Worm (Caenorhabditis elegans) whole organism, L4 larva: ENCODE measurements around the gene catp-6.

Source experiments
- F37D6.2 ChIP-seq: sonication (generic microtip); optimal IDR thresholded peaks from 2 replicates; lab custom pipeline; 2016; ENCODE audit warnings: mild to moderate bottlenecking, missing genetic modification characterization, missing compliant biosample characterization
- F44E2.7 ChIP-seq: fragments of 200-800 bp; sonication (Bioruptor generic); IDR thresholded peaks from 2 replicates; pipeline ENCODE4 v2.1.2; 2022; ENCODE audit warnings: missing genetic modification characterization, missing compliant biosample characterization
- F49E8.2 ChIP-seq: sonication (generic microtip); optimal IDR thresholded peaks from 2 replicates; lab custom pipeline; 2016; ENCODE audit warnings: missing compliant biosample characterization, mild to moderate bottlenecking, missing genetic modification characterization, borderline replicate concordance
- ZK546.5 ChIP-seq, 2 experiments: sonication (generic microtip); optimal IDR thresholded peaks; 2 replicates each; lab custom pipeline; 2017; ENCODE audit warnings: missing biosample characterization in 2 of 2, missing genetic modification characterization in 2 of 2
- aha-1 ChIP-seq: fragments of 150-350 bp; peaks from one replicate; lab custom pipeline; 2014; ENCODE audit warnings: missing biosample characterization, missing genetic modification characterization
- ceh-28 ChIP-seq: fragments of 150-350 bp; optimal IDR thresholded peaks from 2 replicates; lab custom pipeline; 2014; ENCODE audit warnings: missing biosample characterization, missing genetic modification reagents, missing genetic modification characterization
- ceh-44 ChIP-seq: fragments of 200-800 bp; sonication (Bioruptor generic); IDR thresholded peaks from 2 replicates; pipeline ENCODE4 v1.3.6; 2022; ENCODE audit warnings: missing genetic modification reagents, missing genetic modification characterization, missing compliant biosample characterization
- ces-1 ChIP-seq: fragments of 150-350 bp; sonication (generic microtip); optimal IDR thresholded peaks from 4 replicates; lab custom pipeline; 2014; ENCODE audit warnings: missing biosample characterization, missing genetic modification reagents, missing genetic modification characterization
- ctbp-1 ChIP-seq: fragments of 200-800 bp; sonication (Bioruptor generic); IDR thresholded peaks from 2 replicates; pipeline ENCODE4 v1.3.6; 2022; ENCODE audit warnings: missing genetic modification reagents, missing genetic modification characterization, missing compliant biosample characterization
- daf-16 ChIP-seq, 3 experiments: sonication (generic microtip); optimal IDR thresholded peaks; 2 replicates each; lab custom pipeline; 2016 to 2017; ENCODE audit warnings: missing genetic modification characterization in 3 of 3, missing genetic modification reagents in 3 of 3, mild to moderate bottlenecking in 2 of 3, missing compliant biosample characterization in 2 of 3, missing biosample characterization in 1 of 3, moderate library complexity in 1 of 3
- dmd-6 ChIP-seq: fragments of 200-800 bp; sonication (Bioruptor generic); IDR thresholded peaks from 2 replicates; pipeline ENCODE4 v1.3.6; 2022; ENCODE audit warnings: missing genetic modification reagents, missing genetic modification characterization, missing compliant biosample characterization
- dmd-8 ChIP-seq: fragments of 200-800 bp; sonication (Bioruptor generic); IDR thresholded peaks from 2 replicates; pipeline ENCODE4 v1.3.6; 2022; ENCODE audit warnings: missing genetic modification characterization, missing compliant biosample characterization
- dpl-1 ChIP-seq: fragments of 150-350 bp; optimal IDR thresholded peaks from 2 replicates; lab custom pipeline; 2014; ENCODE audit warnings: missing biosample characterization, missing genetic modification reagents, missing genetic modification characterization
- dve-1 ChIP-seq: sonication (generic microtip); optimal IDR thresholded peaks from 2 replicates; lab custom pipeline; 2017; ENCODE audit warnings: antibody characterized with exemption, mild to moderate bottlenecking, missing genetic modification characterization, missing compliant biosample characterization; ENCODE audit not compliant: insufficient read depth
- fos-1 ChIP-seq: fragments of 150-350 bp; optimal IDR thresholded peaks from 2 replicates; lab custom pipeline; 2014; ENCODE audit warnings: missing biosample characterization, missing genetic modification characterization
- hif-1 ChIP-seq, 2 experiments: sonication (generic microtip); optimal IDR thresholded peaks; 2 replicates each; lab custom pipeline; 2016 to 2017; ENCODE audit warnings: missing compliant biosample characterization in 2 of 2, missing genetic modification characterization in 2 of 2, missing genetic modification reagents in 2 of 2, missing genotype in 2 of 2, mild to moderate bottlenecking in 1 of 2
- hlh-11 ChIP-seq: fragments of 200-800 bp; sonication (Bioruptor generic); optimal IDR thresholded peaks from 2 replicates; lab custom pipeline; 2018; ENCODE audit warnings: mild to moderate bottlenecking, missing genetic modification characterization, missing compliant biosample characterization
- hlh-30 ChIP-seq: sonication (generic microtip); optimal IDR thresholded peaks from 2 replicates; lab custom pipeline; 2017; ENCODE audit warnings: antibody characterized with exemption, mild to moderate bottlenecking, missing genetic modification characterization, missing compliant biosample characterization; ENCODE audit not compliant: insufficient read depth
- lin-13 ChIP-seq: fragments of 150-350 bp; optimal IDR thresholded peaks from 2 replicates; lab custom pipeline; 2014; ENCODE audit warnings: missing biosample characterization, missing genetic modification reagents, missing genetic modification characterization
- lin-15B ChIP-seq: fragments of 150-350 bp; sonication (generic microtip); optimal IDR thresholded peaks from 3 replicates; lab custom pipeline; 2014; ENCODE audit warnings: missing biosample characterization, missing genetic modification characterization
- lin-38 ChIP-seq: fragments of 200-800 bp; sonication (Bioruptor generic); IDR thresholded peaks from 2 replicates; pipeline ENCODE4 v1.3.6; 2022; ENCODE audit warnings: missing genetic modification reagents, missing genetic modification characterization, missing compliant biosample characterization
- lsy-2 ChIP-seq, 2 experiments: fragments of 150-350 bp in 1 of 2; sonication (generic microtip) in 1 of 2; optimal IDR thresholded peaks; 2 replicates each; lab custom pipeline; 2014 to 2017; ENCODE audit warnings: missing biosample characterization in 2 of 2, missing genetic modification characterization in 2 of 2
- madf-5 ChIP-seq, 2 experiments: fragments of 200-800 bp; sonication (Bioruptor generic); IDR thresholded peaks; 2 replicates each; pipeline ENCODE4 v1.3.6; 2022; ENCODE audit warnings: missing compliant biosample characterization in 2 of 2, missing genetic modification characterization in 2 of 2
- mdt-29 ChIP-seq: fragments of 200-800 bp; sonication (Bioruptor generic); IDR thresholded peaks from 2 replicates; pipeline ENCODE4 v1.3.6; 2022; ENCODE audit warnings: missing genetic modification reagents, missing genetic modification characterization, missing compliant biosample characterization
- mep-1 ChIP-seq: fragments of 150-350 bp; sonication (generic microtip); optimal IDR thresholded peaks from 3 replicates; lab custom pipeline; 2014; ENCODE audit warnings: missing biosample characterization, missing genetic modification characterization
- mes-2 ChIP-seq: sonication (generic microtip); optimal IDR thresholded peaks from 2 replicates; lab custom pipeline; 2016; ENCODE audit warnings: missing genotype, mild to moderate bottlenecking, missing genetic modification characterization, missing compliant biosample characterization; ENCODE audit not compliant: poor library complexity, severe bottlenecking
- mxl-2 ChIP-seq: fragments of 200-800 bp; sonication (Bioruptor generic); conservative IDR thresholded peaks from 2 replicates; pipeline ENCODE4 v1.3.6; 2022; ENCODE audit warnings: missing genetic modification reagents, missing genetic modification characterization, missing compliant biosample characterization
- nhr-237 ChIP-seq: sonication (generic microtip); optimal IDR thresholded peaks from 2 replicates; lab custom pipeline; 2017; ENCODE audit warnings: missing biosample characterization, missing genetic modification characterization
- nhr-28 ChIP-seq: fragments of 150-350 bp; optimal IDR thresholded peaks from 2 replicates; lab custom pipeline; 2014; ENCODE audit warnings: missing biosample characterization, missing genetic modification characterization
- nhr-77 ChIP-seq: fragments of 150-350 bp; optimal IDR thresholded peaks from 2 replicates; lab custom pipeline; 2014; ENCODE audit warnings: missing biosample characterization, missing genetic modification characterization
- pha-4 ChIP-seq, 2 experiments: fragments of 150-350 bp in 1 of 2; fragments of 200-800 bp in 1 of 2; sonication (Bioruptor generic) in 1 of 2; IDR thresholded peaks in 1 of 2; optimal IDR thresholded peaks in 1 of 2; 2 replicates each; pipeline versions ENCODE4 v1.3.6 to Lab custom; 2014 to 2022; ENCODE audit warnings: missing genetic modification characterization in 2 of 2, missing genetic modification reagents in 2 of 2, missing biosample characterization in 1 of 2, missing compliant biosample characterization in 1 of 2
- php-3 ChIP-seq: fragments of 200-800 bp; sonication (Bioruptor generic); IDR thresholded peaks from 2 replicates; pipeline ENCODE4 v1.3.6; 2022; ENCODE audit warnings: missing genetic modification reagents, missing genetic modification characterization, missing compliant biosample characterization
- pqm-1 ChIP-seq: sonication (generic microtip); optimal IDR thresholded peaks from 2 replicates; lab custom pipeline; 2017; ENCODE audit warnings: missing biosample characterization, missing genetic modification characterization
- rbr-2 ChIP-seq: sonication (generic microtip); optimal IDR thresholded peaks from 2 replicates; lab custom pipeline; 2016; ENCODE audit warnings: missing genotype, missing genetic modification characterization, missing compliant biosample characterization
- spr-1 ChIP-seq: sonication (generic microtip); optimal IDR thresholded peaks from 2 replicates; lab custom pipeline; 2016; ENCODE audit warnings: mild to moderate bottlenecking, missing genetic modification characterization, missing compliant biosample characterization
- tag-97 ChIP-seq: fragments of 200-800 bp; sonication (Bioruptor generic); IDR thresholded peaks from 2 replicates; pipeline ENCODE4 v1.3.6; 2022; ENCODE audit warnings: missing genetic modification characterization, missing compliant biosample characterization
- unc-130 ChIP-seq: sonication (generic microtip); optimal IDR thresholded peaks from 2 replicates; lab custom pipeline; 2016; ENCODE audit warnings: missing genetic modification reagents, missing genetic modification characterization, missing compliant biosample characterization
- unc-62 ChIP-seq, 3 experiments: fragments of 150-350 bp in 1 of 3; sonication (generic microtip); optimal IDR thresholded peaks in 2 of 3; peaks in 1 of 3; 1 replicate in 1 of 3; 2 replicates in 2 of 3; lab custom pipeline; 2014 to 2017; ENCODE audit warnings: missing biosample characterization in 3 of 3, missing genetic modification characterization in 3 of 3, missing genetic modification reagents in 3 of 3, missing genotype in 1 of 3
- ztf-7 ChIP-seq: fragments of 150-350 bp; optimal IDR thresholded peaks from 2 replicates; lab custom pipeline; 2014; ENCODE audit warnings: missing biosample characterization, missing genetic modification characterization

catp-6 gene

ce11 chrIV:9799129-9799528 lies 25.3 kb downstream of the catp-6 start, which contains the start of gene fat-4:
Gene fat-4, plus strand, starts transcription at chrIV:9799429.
- TF ChIP-seq ZK546.5 (tag; optimal IDR thresholded peaks at IDR 0.05; lab: Kevin White, UChicago) (no peak), unc-130 (GFP tag; lab: Kevin White, UChicago) (no peak), mdt-29 (GFP tag; lab: Robert Waterston, UW) (no peak), tag-97 (GFP tag; lab: Robert Waterston, UW) (no peak), ctbp-1 (GFP tag; lab: Robert Waterston, UW) (no peak), lsy-2 (tag; optimal IDR thresholded peaks at IDR 0.05; lab: Kevin White, UChicago) (no peak), lin-15B (tag; lab: Kevin White, UChicago) (no peak), nhr-28 (tag; lab: Kevin White, UChicago) (no peak)

ce11 chrIV:9798307-9798706 lies 26.1 kb downstream of the catp-6 start:
- TF ChIP-seq F37D6.2 (no peak), ctbp-1 (GFP tag; lab: Robert Waterston, UW) (peak; percentile 61; the same call in 1 of the 2 replicates), daf-16 (GFP tag; optimal IDR thresholded peaks at IDR 0.05; lab: Kevin White, UChicago) (no peak), daf-16 (tag; optimal IDR thresholded peaks at IDR 0.05; lab: Kevin White, UChicago) (peak; percentile 32), nhr-28 (tag; lab: Kevin White, UChicago) (no peak), ces-1 (GFP tag; lab: Kevin White, UChicago) (peak; percentile 92), php-3 (GFP tag; lab: Robert Waterston, UW) (no peak), mes-2 (tag; lab: Kevin White, UChicago) (peak; percentile 4), dmd-8 (GFP tag; lab: Robert Waterston, UW) (no peak), hlh-30 (tag; lab: Kevin White, UChicago) (peak; percentile 27), dmd-6 (0 out of 2 replicates have a peak, but pooled peaks have one; percentile 37), fos-1 (tag; lab: Kevin White, UChicago) (no peak)
- TF ChIP-seq, all 104 proteins: peak for 6

ce11 chrIV:9797304-9798003 lies 26.9 kb downstream of the catp-6 start, which contains the start of gene T13F2.2:
Gene T13F2.2, minus strand, starts transcription at chrIV:9797354.
- TF ChIP-seq hif-1 (tag; optimal IDR thresholded peaks at IDR 0.05; lab: Kevin White, UChicago) (peak in 1 of 2 experiments; percentile 5), F44E2.7 (GFP tag; lab: Robert Waterston, UW) (no peak), dmd-6 (peak; percentile 70; the same call in 1 of the 2 replicates), hlh-30 (tag; lab: Kevin White, UChicago) (no peak), unc-130 (GFP tag; lab: Kevin White, UChicago) (peak; percentile 46), pha-4 (GFP tag; IDR thresholded peaks at IDR 0.05; lab: Robert Waterston, UW) (no peak), pha-4 (tag; optimal IDR thresholded peaks at IDR 0.05; lab: Kevin White, UChicago) (no peak), daf-16 (GFP tag; optimal IDR thresholded peaks at IDR 0.05; lab: Kevin White, UChicago) (no peak), daf-16 (tag; optimal IDR thresholded peaks at IDR 0.05; lab: Kevin White, UChicago) (peak; percentile 86), nhr-77 (tag; lab: Kevin White, UChicago) (peak; percentile 11), mep-1 (no peak), mes-2 (tag; lab: Kevin White, UChicago) (peak; percentile 73), ctbp-1 (GFP tag; lab: Robert Waterston, UW) (no peak), ceh-44 (GFP tag; lab: Robert Waterston, UW) (no peak), hlh-11 (peak; percentile 59), lin-15B (tag; lab: Kevin White, UChicago) (no peak), dpl-1 (GFP tag; lab: Kevin White, UChicago) (peak; percentile 23), lin-13 (GFP tag; lab: Kevin White, UChicago) (no peak), lsy-2 (tag; optimal IDR thresholded peaks at IDR 0.05; lab: Kevin White, UChicago) (peak in 1 of 2 experiments; percentile 15), dve-1 (tag; lab: Kevin White, UChicago) (peak; percentile 58), aha-1 (tag; lab: Kevin White, UChicago) (no peak), nhr-28 (tag; lab: Kevin White, UChicago) (peak; percentile 72), rbr-2 (tag; lab: Kevin White, UChicago) (no peak), mxl-2 (GFP tag; lab: Robert Waterston, UW) (no peak), F49E8.2 (no peak), unc-62 (GFP tag; optimal IDR thresholded peaks at IDR 0.05 in 1 of 2; lab: Kevin White, UChicago) (peak in 1 of 2 experiments; percentile 2), unc-62 (tag; optimal IDR thresholded peaks at IDR 0.05; lab: Kevin White, UChicago) (no peak), ceh-28 (tag; lab: Kevin White, UChicago) (no peak), madf-5 (GFP tag; IDR thresholded peaks at IDR 0.05; lab: Robert Waterston, UW) (no peak), lin-38 (GFP tag; lab: Robert Waterston, UW) (0 out of 2 replicates have a peak, but pooled peaks have one; percentile 16), spr-1 (no peak), pqm-1 (tag; lab: Kevin White, UChicago) (peak; percentile 86), ztf-7 (no peak), php-3 (GFP tag; lab: Robert Waterston, UW) (peak; percentile 95), nhr-237 (no peak)
